ENCODE assay signal across 2 fruit fly cellular contexts in the genomic region with DNA sequence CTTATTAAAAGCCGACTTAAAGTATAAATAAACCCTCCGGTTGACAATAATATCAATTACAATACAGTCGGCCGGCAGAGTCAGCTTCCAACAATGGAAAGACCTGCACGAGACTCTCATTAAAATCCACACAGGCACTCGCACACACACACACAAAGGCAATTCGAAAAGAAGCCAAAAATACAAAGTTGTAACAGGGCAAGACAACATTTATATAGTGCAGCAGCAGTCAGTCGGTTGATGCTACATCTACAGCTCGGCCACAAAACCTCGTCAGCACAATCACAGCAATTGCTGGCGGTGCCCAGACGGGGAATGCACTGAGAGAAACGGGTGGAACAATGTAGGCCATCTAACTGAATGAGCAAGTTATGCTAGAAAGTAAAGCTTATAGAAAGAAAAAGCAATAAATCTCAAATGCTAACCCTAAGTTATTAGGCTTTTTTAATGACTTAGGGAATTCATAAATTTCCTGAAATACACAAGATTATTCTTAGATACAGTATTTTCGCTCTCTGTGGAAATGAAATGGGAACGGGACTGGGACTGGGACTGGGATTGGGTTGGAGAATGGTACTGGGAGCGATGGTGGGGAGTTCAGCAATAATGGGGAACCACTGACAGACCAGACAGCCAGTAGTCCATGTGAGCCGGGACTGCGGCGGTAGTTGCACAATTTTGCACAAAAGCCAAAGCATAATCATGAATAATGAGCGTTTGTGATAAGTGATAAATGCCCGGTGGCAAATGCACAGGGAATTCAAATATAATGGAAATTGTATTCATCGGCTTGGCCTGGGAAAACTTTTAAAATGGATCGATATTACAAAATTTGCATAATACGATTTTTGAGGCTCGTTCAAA.
TF ChIP-seq lines count a peak whose summit lies in the region.

No protein-coding gene starts in this region.

TF ChIP-seq in whole organism, embryonic, 481 proteins besides CTCF, POLR2A, EP300 and RAD21 (continued from another document and continues in another):
- TF ChIP-seq Tbp (GFP tag; optimal IDR thresholded peaks at IDR 0.05; lab: Kevin White, UChicago) (no peak), grau (tag; optimal IDR thresholded peaks at IDR 0.05; lab: Kevin White, UChicago) (peak; percentile 49), Ets97D (GFP tag; optimal IDR thresholded peaks at IDR 0.05; lab: Kevin White, UChicago) (peak; percentile 14), Atf-2 (GFP tag; optimal IDR thresholded peaks at IDR 0.05; lab: Kevin White, UChicago) (peak; percentile 27), CG1832 (GFP tag; optimal IDR thresholded peaks at IDR 0.05; lab: Kevin White, UChicago) (no peak), cas (GFP tag; IDR thresholded peaks at IDR 0.05; lab: Robert Waterston, UW) (no peak), CG12219 (GFP tag; optimal IDR thresholded peaks at IDR 0.05; lab: Kevin White, UChicago) (peak; percentile 12), CkIIα-i1 (GFP tag; IDR thresholded peaks at IDR 0.05; lab: Robert Waterston, UW) (no peak), stwl (tag; optimal IDR thresholded peaks at IDR 0.05; lab: Kevin White, UChicago) (no peak), NFAT (GFP tag; IDR thresholded peaks at IDR 0.05; lab: Robert Waterston, UW) (0 out of 2 replicates have a peak, but pooled peaks have one; percentile 11), CG2678 (tag; optimal IDR thresholded peaks at IDR 0.05; lab: Kevin White, UChicago) (peak; percentile 57), CG12659 (GFP tag; optimal IDR thresholded peaks at IDR 0.05; lab: Kevin White, UChicago) (peak; percentile 26), CrebB (tag; optimal IDR thresholded peaks at IDR 0.05; lab: Kevin White, UChicago) (no peak), amos (GFP tag; IDR thresholded peaks at IDR 0.05; lab: Robert Waterston, UW; ENCODE audit: partially characterized antibody) (no peak), CG8478 (optimal IDR thresholded peaks at IDR 0.05; lab: Kevin White, UChicago) (no peak), usp (GFP tag; optimal IDR thresholded peaks at IDR 0.05; lab: Kevin White, UChicago) (no peak), Dbx (GFP tag; IDR thresholded peaks at IDR 0.05; lab: Robert Waterston, UW) (0 out of 3 replicates have a peak, but pooled peaks have one; percentile 10), CG8765 (GFP tag; IDR thresholded peaks at IDR 0.05; lab: Robert Waterston, UW) (0 out of 2 replicates have a peak, but pooled peaks have one; percentile 24), salm (tag; optimal IDR thresholded peaks at IDR 0.05; lab: Kevin White, UChicago) (no peak), CG30431 (GFP tag; optimal IDR thresholded peaks at IDR 0.05; lab: Kevin White, UChicago) (peak; percentile 16), CG7372 (GFP tag; IDR thresholded peaks at IDR 0.05; lab: Robert Waterston, UW) (0 out of 2 replicates have a peak, but pooled peaks have one; percentile 10), CG9817 (tag; optimal IDR thresholded peaks at IDR 0.05; lab: Kevin White, UChicago) (peak; percentile 13), ind (GFP tag; optimal IDR thresholded peaks at IDR 0.05; lab: Kevin White, UChicago) (peak; percentile 68), Oli (tag; optimal IDR thresholded peaks at IDR 0.05; lab: Kevin White, UChicago) (peak; percentile 45), Sry-δ (GFP tag; optimal IDR thresholded peaks at IDR 0.05; lab: Kevin White, UChicago) (peak; percentile 15), az2 (GFP tag; optimal IDR thresholded peaks at IDR 0.05; lab: Kevin White, UChicago) (peak; percentile 45), H15 (GFP tag; IDR thresholded peaks at IDR 0.05; lab: Robert Waterston, UW) (0 out of 3 replicates have a peak, but pooled peaks have one; percentile 24), CG9215 (GFP tag; IDR thresholded peaks at IDR 0.05; lab: Robert Waterston, UW) (peak; percentile 52), CG12071 (GFP tag; optimal IDR thresholded peaks at IDR 0.05; lab: Kevin White, UChicago) (peak; percentile 3), CG10209 (GFP tag; optimal IDR thresholded peaks at IDR 0.05; lab: Kevin White, UChicago) (peak; percentile 4), sens (GFP tag; lab: Kevin White, UChicago) (peak; percentile 79), Fer2 (tag; optimal IDR thresholded peaks at IDR 0.05; lab: Kevin White, UChicago) (no peak), Hmx (GFP tag; optimal IDR thresholded peaks at IDR 0.05; lab: Kevin White, UChicago) (no peak), CG9437 (GFP tag; optimal IDR thresholded peaks at IDR 0.05; lab: Kevin White, UChicago) (peak; percentile 10), nmo (GFP tag; optimal IDR thresholded peaks at IDR 0.05; lab: Kevin White, UChicago) (peak; percentile 63), gem (tag; optimal IDR thresholded peaks at IDR 0.05; lab: Kevin White, UChicago) (peak; percentile 70), her (GFP tag; optimal IDR thresholded peaks at IDR 0.05; lab: Kevin White, UChicago) (peak; percentile 55), CHES-1-like (GFP tag; optimal IDR thresholded peaks at IDR 0.05; lab: Kevin White, UChicago) (peak; percentile 3), fd96Cb (tag; optimal IDR thresholded peaks at IDR 0.05; lab: Kevin White, UChicago) (peak; percentile 44), CG5245 (GFP tag; optimal IDR thresholded peaks at IDR 0.05; lab: Kevin White, UChicago) (peak; percentile 43), bsh (GFP tag; optimal IDR thresholded peaks at IDR 0.05; lab: Kevin White, UChicago) (peak; percentile 54 to 84), CG4424 (GFP tag; optimal IDR thresholded peaks at IDR 0.05; lab: Kevin White, UChicago) (peak; percentile 25), chm (GFP tag; IDR thresholded peaks at IDR 0.05; lab: Robert Waterston, UW) (no peak), zfh2 (GFP tag; optimal IDR thresholded peaks at IDR 0.05; lab: Kevin White, UChicago) (peak; percentile 8), Doc3 (GFP tag; IDR thresholded peaks at IDR 0.05; lab: Robert Waterston, UW; ENCODE audit: partially characterized antibody) (no peak), Ptx1 (GFP tag; IDR thresholded peaks at IDR 0.05; lab: Robert Waterston, UW) (peak; percentile 59), CG11247 (GFP tag; IDR thresholded peaks at IDR 0.05; lab: Robert Waterston, UW) (0 out of 2 replicates have a peak, but pooled peaks have one; percentile 28), nau (GFP tag; optimal IDR thresholded peaks at IDR 0.05; lab: Kevin White, UChicago) (peak; percentile 29), pho (GFP tag; optimal IDR thresholded peaks at IDR 0.05; lab: Kevin White, UChicago) (peak; percentile 17), CG17186 (GFP tag; optimal IDR thresholded peaks at IDR 0.05; lab: Kevin White, UChicago) (no peak), chif (GFP tag; optimal IDR thresholded peaks at IDR 0.05; lab: Kevin White, UChicago) (peak; percentile 28 to 35), CG31388 (GFP tag; optimal IDR thresholded peaks at IDR 0.05; lab: Kevin White, UChicago) (no peak), D19B (GFP tag; optimal IDR thresholded peaks at IDR 0.05; lab: Kevin White, UChicago) (no peak), bcd (GFP tag; optimal IDR thresholded peaks at IDR 0.05; lab: Kevin White, UChicago) (peak; percentile 45), lola (GFP tag; optimal IDR thresholded peaks at IDR 0.05; lab: Kevin White, UChicago) (no peak), CG1602 (GFP tag; optimal IDR thresholded peaks at IDR 0.05; lab: Kevin White, UChicago) (peak; percentile 26), CG7271 (tag; optimal IDR thresholded peaks at IDR 0.05; lab: Kevin White, UChicago) (no peak), sisA (GFP tag; IDR thresholded peaks at IDR 0.05; lab: Robert Waterston, UW) (peak; percentile 38; the same call in 1 of the 2 replicates), sug (tag; optimal IDR thresholded peaks at IDR 0.05; lab: Kevin White, UChicago) (no peak)

TF ChIP-seq in whole organism, prepupa, 60 proteins besides CTCF, POLR2A, EP300 and RAD21 (continued from another document):
- peak; percentile 81 for TF ChIP-seq Eip93F (GFP tag; optimal IDR thresholded peaks at IDR 0.05; lab: Kevin White, UChicago)
- TF ChIP-seq dac (GFP tag; optimal IDR thresholded peaks at IDR 0.05; lab: Kevin White, UChicago): peak; percentile 92
- peak; percentile 97 for TF ChIP-seq CG3032 (tag; optimal IDR thresholded peaks at IDR 0.05; lab: Kevin White, UChicago)
- peak; percentile 93 for TF ChIP-seq CG11902 (GFP tag; optimal IDR thresholded peaks at IDR 0.05; lab: Kevin White, UChicago)
- peak; percentile 97 for TF ChIP-seq eg (GFP tag; IDR thresholded peaks at IDR 0.05; lab: Robert Waterston, UW)
- peak; percentile 95 for TF ChIP-seq Sox102F (GFP tag; optimal IDR thresholded peaks at IDR 0.05; lab: Kevin White, UChicago)
- TF ChIP-seq lz (GFP tag; optimal IDR thresholded peaks at IDR 0.05; lab: Kevin White, UChicago): peak; percentile 95
- peak; percentile 95 for TF ChIP-seq Lpt (GFP tag; optimal IDR thresholded peaks at IDR 0.05; lab: Kevin White, UChicago)
- TF ChIP-seq CG7368 (GFP tag; optimal IDR thresholded peaks at IDR 0.05; lab: Kevin White, UChicago): peak; percentile 97
- peak; percentile 98 for TF ChIP-seq CG10631 (GFP tag; optimal IDR thresholded peaks at IDR 0.05; lab: Kevin White, UChicago)
- peak; percentile 96 for TF ChIP-seq esn (GFP tag; optimal IDR thresholded peaks at IDR 0.05; lab: Kevin White, UChicago)
- peak; percentile 93 for TF ChIP-seq CG11294 (GFP tag; IDR thresholded peaks at IDR 0.05; lab: Robert Waterston, UW)
- TF ChIP-seq CG8119 (GFP tag; IDR thresholded peaks at IDR 0.05; lab: Robert Waterston, UW): peak; percentile 97
